Worm (Caenorhabditis elegans): ENCODE data around the gene nlp-24.

ce11 chrV:11638634-11639117 lies 22.5 kb downstream of the nlp-24 start:
- no peak for TF ChIP-seq nhr-77 (tag; optimal IDR thresholded peaks at IDR 0.05)
- TF ChIP-seq lin-15B (tag; optimal IDR thresholded peaks at IDR 0.05) = no peak
- no peak for TF ChIP-seq F10B5.3 (tag; optimal IDR thresholded peaks at IDR 0.05)
- TF ChIP-seq lin-29 (GFP tag; IDR thresholded peaks at IDR 0.05) = no peak
- TF ChIP-seq lin-13 (GFP tag; optimal IDR thresholded peaks at IDR 0.05) = no peak
